Fruit fly (Drosophila melanogaster): ENCODE measurements around the gene CG2991.

DNA sequence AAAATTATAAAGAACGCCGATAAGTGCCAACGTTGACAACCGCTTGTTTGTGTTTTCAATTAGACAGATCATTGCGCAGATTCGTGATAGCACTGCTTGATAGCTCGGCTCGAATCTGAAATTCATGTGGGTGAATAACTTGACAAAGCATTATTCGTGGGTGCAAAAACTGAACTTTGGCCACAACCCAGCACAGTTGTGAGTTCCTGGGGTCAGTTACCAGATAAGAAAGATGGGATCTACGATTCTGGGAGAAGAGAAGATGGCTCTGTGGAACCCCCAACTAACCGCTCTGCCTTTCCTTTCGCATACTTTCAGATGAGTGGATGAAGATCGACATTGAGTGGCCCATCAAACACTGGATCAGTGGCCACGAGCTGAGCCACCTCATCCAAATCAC lies 46.1 kb upstream of the CG2991 start:
- TF ChIP-seq seq (GFP tag; IDR thresholded peaks at IDR 0.05) = no peak
- no peak for TF ChIP-seq CG4617 (GFP tag; optimal IDR thresholded peaks at IDR 0.05; ENCODE audit: borderline replicate concordance)
- TF ChIP-seq bab2 (GFP tag; optimal IDR thresholded peaks at IDR 0.05) = no peak
- TF ChIP-seq C15 (GFP tag; IDR thresholded peaks at IDR 0.05) = no peak
- TF ChIP-seq CG13775 (GFP tag; optimal IDR thresholded peaks at IDR 0.05) = no peak
- TF ChIP-seq toy (GFP tag; IDR thresholded peaks at IDR 0.05) = no peak
- TF ChIP-seq psq (GFP tag; optimal IDR thresholded peaks at IDR 0.05) = no peak
- no peak for TF ChIP-seq CG8478 (optimal IDR thresholded peaks at IDR 0.05)
- no peak for TF ChIP-seq Sry-β (GFP tag; optimal IDR thresholded peaks at IDR 0.05)

Data from whole organism, embryonic.